Worm (Caenorhabditis elegans) whole organism, L4/young adult: ENCODE results near the gene fbxb-104.

Source experiments
- W03F9.2 ChIP-seq: fragments of 150-350 bp; optimal IDR thresholded peaks from 2 replicates; lab custom pipeline; 2014; ENCODE audit warnings: missing biosample characterization, missing genetic modification characterization
- dao-5 ChIP-seq: sonication (generic microtip); optimal IDR thresholded peaks from 2 replicates; lab custom pipeline; 2016; ENCODE audit warnings: missing genotype, missing genetic modification characterization, moderate library complexity, missing compliant biosample characterization
- him-1 ChIP-seq: sonication (generic microtip); optimal IDR thresholded peaks from 2 replicates; lab custom pipeline; 2016; ENCODE audit warnings: missing genotype, missing genetic modification reagents, missing genetic modification characterization, missing compliant biosample characterization

The fbxb-104 gene

DNA sequence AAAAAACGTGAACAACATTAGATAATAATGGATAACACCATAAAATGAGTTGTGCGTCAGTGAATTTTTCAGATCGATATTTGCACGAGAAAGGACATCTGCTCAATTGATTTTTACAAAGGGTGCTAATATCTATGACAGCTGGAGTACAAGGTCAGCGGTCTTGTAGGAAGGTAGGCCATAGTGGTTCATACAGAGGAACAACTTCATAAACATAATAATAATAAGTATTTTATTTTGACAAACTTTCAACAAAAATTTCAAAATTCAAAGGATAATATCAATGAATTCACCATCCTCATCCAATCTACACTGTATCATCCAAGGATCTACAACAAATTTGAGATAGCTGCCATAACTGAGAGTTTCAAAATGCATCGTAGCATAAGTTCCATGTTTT is at the start of gene fbxb-104:
Gene fbxb-104 (minus strand): TSS at position 101 of the 400 bp plus-strand sequence.
- TF ChIP-seq W03F9.2 (tag; lab: Kevin White, UChicago) (no peak), dao-5 (no peak), him-1 (no peak)

DNA sequence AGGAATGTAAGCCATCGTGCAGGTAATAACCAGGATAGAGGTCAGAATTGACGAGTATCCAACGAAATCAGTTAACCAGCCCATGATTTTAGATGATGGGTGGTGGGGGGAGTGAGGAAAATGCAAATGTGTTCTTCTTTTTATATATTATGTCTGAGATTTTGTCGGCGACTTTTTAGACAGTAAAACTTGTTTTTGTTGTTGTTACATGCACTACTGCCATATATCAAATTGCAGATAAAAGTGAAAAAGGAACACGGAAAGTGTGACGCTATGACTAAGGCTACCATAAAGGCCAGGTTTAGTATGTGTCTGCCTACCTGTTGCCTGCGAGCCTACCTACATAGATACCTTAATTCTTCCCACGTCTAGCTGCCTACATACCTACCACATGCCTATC is 47.0 kb upstream of the fbxb-104 start, which contains the start of gene col-72:
Gene col-72 (minus strand): TSS at position 101 of the 400 bp plus-strand sequence.
- TF ChIP-seq him-1 (no peak), dao-5 (no peak), W03F9.2 (tag; lab: Kevin White, UChicago) (no peak)

DNA sequence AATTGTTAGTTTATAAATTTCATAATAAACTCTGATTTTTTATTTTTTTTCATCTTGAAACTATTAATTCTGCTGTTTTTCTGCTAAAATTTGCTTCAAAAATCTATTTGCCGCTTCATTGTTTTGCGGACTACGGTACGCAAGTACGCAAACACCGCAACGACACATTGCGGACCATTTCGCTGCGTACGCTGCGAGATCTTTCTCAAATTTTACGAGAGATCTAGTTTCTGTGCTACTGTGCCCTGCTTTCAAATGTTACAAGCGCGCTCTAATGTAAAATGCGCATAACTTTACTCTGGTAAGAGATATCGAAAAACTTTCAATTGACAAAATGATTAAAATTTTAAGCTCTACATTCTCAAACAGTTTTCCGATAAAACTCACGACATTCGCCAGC is 46.5 kb upstream of the fbxb-104 start:
- TF ChIP-seq him-1: peak; percentile 51
- peak; percentile 10 for TF ChIP-seq W03F9.2 (tag; lab: Kevin White, UChicago)

DNA sequence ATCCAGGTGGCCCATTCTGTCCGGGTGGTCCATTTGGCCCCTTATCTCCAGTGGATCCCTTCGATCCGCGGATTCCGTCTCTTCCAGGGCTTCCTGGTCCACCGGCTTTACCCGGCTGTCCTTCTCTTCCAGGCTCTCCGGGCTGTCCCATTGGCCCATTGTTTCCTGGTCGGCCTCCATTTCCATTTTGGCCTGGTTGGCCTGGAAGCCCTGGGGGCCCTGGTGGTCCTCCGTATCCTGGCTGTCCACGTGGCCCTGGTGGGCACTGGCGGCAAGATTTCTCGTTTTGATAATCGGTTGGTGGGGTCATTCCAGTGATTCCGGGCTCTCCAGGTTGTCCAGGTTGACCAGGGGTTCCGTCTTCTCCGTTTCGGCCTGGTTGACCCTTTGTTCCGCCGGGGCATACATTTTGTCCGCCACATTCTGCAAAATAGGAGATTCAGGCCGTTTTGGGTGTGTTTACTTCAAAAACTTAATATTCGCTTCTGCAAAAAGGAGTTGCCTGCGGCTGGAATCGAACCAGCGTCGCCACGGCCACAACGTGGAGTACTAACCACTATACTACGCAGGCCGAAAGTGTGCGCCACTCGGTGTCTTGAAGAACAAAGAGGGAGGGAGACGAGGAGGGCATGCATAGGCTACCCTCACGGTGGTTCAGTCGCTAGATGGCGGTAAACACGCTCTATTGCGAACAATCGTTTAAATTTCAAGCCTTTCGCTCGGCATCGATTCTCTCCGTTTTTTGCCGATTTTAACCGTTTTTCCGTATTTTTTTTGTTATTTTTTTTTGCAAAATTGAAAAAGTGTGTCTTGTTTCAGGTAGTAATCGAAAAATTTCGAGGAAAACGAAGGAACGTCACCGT is 44.1 kb upstream of the fbxb-104 start, which contains the start of gene W09G10.9:
Gene W09G10.9 (plus strand): TSS at position 813 of the 863 bp plus-strand sequence.
- no peak for TF ChIP-seq W03F9.2 (tag; lab: Kevin White, UChicago)
- no peak for TF ChIP-seq dao-5
- TF ChIP-seq him-1: no peak

DNA sequence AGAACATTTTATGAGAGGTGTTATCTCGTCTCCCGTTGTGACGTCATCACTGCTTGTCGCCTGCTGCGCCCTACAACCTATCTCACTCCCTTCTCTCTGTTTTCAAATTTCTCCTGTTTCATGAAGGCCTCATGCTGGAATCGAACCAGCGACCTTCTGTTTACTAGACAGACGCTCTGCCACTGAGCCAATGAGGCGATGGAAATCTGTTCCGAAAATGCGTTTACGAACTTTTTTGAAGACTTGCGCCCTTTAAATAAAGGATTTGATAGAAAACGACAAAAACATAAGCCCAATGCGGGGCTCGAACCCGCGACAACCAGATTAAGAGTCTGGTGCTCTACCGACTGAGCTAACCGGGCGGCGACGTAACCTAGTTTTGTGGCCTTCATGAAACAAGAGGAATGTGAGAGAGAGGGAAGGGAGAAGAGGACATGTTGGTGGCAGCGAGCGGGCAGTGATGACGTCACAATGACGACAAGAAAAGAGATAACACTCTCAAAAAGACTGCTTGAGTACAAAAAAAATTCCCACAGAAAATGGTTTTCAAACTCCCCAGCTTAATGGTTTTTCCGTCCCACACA is 42.0 kb upstream of the fbxb-104 start, which contains the start of gene clec-126:
Gene clec-126 (plus strand): TSS at position 534 of the 584 bp plus-strand sequence.
- TF ChIP-seq him-1 (peak; percentile 79), dao-5 (peak; percentile 15), W03F9.2 (tag; lab: Kevin White, UChicago) (peak; percentile 41)

DNA sequence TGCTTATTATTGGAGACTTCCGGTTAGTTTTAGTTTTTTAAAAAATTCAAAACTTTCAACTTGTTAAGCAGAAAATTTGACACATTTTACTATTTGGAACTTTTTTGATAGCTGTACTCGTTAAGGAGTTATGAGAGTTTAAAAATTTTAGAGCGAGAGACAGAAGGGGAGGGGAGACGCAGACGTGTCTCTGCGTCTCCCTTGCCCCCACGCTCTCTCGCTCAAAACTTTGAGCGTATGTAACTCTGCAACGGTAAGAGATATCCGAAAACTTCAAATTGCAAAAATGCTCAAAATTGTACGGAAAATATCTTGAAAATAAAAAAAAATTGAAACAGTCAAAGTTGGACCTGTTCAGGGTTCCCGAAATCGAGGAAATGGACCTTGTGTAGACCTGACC is 39.1 kb upstream of the fbxb-104 start:
- TF ChIP-seq him-1 (no peak), dao-5 (no peak), W03F9.2 (tag; lab: Kevin White, UChicago) (no peak)

DNA sequence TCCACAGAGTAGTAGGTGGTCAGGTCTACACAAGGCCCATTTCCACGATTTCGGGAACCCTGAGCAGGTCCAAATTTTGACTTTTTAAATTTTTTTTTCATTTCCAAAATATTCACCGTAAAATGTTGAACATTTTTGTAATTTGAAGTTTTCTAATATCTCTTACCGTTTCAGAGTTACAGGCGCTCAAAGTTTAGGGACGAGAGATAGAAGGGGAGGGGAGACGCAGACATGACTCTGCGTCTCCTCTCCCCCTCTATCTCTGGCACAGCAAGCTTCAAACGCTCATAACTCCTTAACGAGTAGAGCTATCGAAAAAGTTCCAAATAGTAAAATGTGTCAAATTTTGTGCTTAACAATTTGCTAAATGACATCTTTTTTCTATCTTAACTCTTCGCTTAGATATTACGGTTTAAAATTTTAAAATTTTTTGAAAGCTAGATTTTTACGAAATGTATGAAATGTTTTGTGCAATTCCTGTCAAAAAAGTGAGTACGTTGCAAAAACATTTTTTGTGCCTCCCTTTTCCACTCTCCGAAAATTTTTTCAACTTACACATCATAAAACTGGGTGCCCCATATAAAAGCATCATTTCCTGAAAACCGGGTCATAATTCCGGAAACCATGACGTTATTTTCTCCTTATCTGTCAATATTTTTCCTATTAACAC is 38.4 kb upstream of the fbxb-104 start, which contains the start of the genes Y49F6B.14 and clec-125:
Gene Y49F6B.14 (minus strand): TSS at position 101 of the 670 bp plus-strand sequence.
Gene clec-125 (plus strand): TSS at position 620 of the 670 bp plus-strand sequence.
- TF ChIP-seq him-1 (no peak), dao-5 (no peak), W03F9.2 (tag; lab: Kevin White, UChicago) (no peak)

DNA sequence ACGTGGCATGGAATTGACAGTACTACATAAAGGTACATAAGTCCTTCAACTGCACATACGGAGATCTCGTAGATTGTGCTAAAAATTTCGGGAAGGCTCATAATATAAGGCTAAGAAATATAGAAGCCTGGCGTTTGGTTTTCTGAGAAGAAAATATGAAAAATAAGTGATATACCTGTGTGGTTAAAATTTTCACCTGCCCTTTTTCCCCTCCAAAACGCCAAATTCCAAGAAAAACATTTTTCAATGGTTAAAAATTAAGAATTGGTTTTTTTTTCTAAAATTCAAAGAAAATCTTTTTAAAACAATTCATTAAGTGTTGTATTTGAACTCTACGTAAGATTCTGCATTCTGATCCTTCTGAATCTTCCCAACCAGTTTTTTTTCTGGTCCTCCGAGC is 37.6 kb upstream of the fbxb-104 start, which contains the start of gene srz-5:
Gene srz-5 (minus strand): TSS at position 101 of the 400 bp plus-strand sequence.
- TF ChIP-seq dao-5: no peak
- no peak for TF ChIP-seq W03F9.2 (tag; lab: Kevin White, UChicago)
- no peak for TF ChIP-seq him-1

DNA sequence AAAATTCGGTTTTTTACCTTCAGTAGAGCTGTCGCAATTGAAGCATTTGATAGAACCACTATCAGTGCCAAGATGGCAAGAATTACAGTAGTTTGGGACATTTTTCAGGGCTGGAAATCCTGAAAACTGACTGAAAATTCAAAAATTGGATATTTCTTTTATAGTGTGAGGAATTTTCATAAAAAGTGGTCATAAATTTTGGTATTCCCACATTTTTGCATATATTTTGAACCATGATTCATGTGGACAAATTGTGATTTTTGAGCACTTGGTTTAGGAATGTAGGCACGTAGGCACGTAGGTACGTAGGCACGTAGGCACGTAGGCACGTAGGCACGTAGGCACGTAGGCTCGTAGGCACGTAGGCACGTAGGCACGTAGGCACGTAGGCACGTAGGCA is 35.2 kb upstream of the fbxb-104 start, which contains the start of gene Y49F6B.19:
Gene Y49F6B.19 (minus strand): TSS at position 101 of the 400 bp plus-strand sequence.
- TF ChIP-seq dao-5 (no peak), him-1 (no peak), W03F9.2 (tag; lab: Kevin White, UChicago) (no peak)

DNA sequence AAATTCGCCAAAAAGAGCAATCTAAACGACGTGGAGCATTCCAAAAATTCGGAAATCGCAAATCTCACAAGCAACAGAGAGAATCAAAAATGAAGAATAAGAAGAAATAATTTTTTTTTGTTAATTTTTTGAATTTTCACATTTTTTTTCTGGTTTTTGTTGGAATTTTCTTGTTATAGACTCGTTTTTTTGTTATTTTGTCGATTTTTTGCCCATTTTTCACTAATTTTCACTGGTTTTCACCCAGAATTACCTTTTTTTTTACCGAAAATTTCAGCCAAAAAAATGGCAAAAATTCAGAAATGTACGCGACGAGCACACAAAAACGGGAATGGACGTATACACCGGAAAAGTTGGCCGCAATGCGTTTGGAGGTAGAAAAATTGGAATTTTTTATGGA is 27.6 kb upstream of the fbxb-104 start, which contains the start of gene cyh-1:
Gene cyh-1 (plus strand): TSS at position 301 of the 400 bp plus-strand sequence.
- no peak for TF ChIP-seq dao-5
- TF ChIP-seq W03F9.2 (tag; lab: Kevin White, UChicago): no peak
- no peak for TF ChIP-seq him-1

DNA sequence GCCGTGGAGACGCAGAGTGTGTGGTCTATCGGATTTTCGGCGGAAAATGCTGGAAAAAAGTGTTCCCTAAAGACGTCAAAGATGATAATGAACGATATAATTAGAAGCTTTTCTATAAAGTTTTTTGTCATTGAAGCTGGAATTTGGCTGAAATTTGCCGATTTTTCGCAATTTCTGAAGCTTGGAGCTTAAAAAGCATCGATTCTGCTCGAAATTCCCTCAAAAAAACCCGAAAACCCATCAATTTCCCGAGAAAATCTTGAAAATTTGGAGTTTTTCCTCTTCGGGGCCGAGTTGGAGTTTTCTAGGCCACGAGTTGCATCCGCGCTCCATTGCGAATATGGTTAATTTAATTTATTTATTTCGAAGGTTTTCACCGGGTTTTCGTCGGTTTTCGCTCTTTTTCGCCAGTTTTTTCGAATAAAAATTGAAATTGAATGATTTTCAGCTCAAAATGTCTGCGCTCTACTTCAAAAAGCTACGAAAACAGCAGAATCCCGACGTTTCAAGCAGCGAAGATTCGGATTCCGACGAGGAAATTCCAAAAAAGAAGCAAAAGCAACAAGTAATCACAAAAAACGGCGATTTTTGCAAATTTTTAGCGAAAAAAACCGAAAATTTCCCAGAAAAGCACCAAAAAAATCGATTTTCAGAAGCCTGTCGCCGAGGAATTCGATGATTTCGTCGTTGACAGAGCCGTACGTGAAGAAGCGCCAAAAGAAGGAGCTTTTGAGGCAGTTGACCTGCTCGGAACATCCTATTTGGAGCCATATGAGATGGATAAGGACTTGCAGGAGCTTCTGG is 25.7 kb upstream of the fbxb-104 start, which contains the start of the genes col-71 and Y49F6B.2:
Gene col-71 (minus strand): TSS at position 51 of the 804 bp plus-strand sequence.
Gene Y49F6B.2 (plus strand): TSS at position 449 of the 804 bp plus-strand sequence.
- peak; percentile 74 for TF ChIP-seq W03F9.2 (tag; lab: Kevin White, UChicago)
- no peak for TF ChIP-seq dao-5
- TF ChIP-seq him-1: peak; percentile 36

DNA sequence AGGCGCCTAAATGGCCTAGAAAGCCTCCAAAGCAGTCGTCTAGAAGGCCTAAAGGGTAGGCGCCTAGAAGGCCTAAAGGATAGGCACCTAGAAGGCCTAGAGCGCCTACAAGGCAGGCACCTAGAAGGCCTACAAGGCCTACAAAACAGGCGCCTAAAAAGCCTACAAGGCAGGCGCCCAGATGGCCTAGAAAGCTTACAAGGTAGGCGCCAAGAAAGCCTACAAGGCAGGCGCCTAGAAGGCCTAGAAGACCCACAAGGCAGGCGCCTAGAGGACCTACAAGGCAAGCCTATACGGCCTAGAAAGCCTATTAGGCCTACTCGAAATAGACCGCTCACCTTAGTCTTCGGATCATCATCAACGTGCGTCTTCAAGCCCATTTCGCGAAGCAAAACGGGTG is 24.9 kb upstream of the fbxb-104 start:
- no peak for TF ChIP-seq him-1
- TF ChIP-seq dao-5: no peak
- TF ChIP-seq W03F9.2 (tag; lab: Kevin White, UChicago): no peak

DNA sequence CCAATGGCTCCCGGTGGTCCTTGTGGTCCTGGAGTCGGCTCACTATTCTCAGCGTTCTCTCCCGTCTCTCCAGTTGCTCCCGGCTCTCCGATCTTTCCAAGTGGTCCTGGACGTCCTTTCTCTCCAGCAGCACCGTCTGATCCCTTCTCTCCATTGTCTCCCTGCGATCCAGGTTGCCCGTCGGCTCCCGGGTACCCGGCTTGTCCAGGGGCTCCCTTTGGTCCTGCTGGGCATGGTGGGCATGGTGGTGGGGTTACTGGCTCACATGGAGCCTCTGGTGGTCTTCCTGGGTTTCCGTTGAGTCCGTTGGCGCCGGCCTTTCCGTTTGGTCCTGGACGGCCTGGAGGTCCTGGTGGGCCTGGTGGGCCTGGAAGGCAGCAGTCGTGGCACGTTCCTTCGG is 23.3 kb upstream of the fbxb-104 start:
- no peak for TF ChIP-seq W03F9.2 (tag; lab: Kevin White, UChicago)
- no peak for TF ChIP-seq dao-5
- no peak for TF ChIP-seq him-1
